Worm (Caenorhabditis elegans) whole organism, L1 larva: ENCODE data around the gene egg-3.

Source experiments
- C04F5.9 ChIP-seq: sonication (generic microtip); optimal IDR thresholded peaks from 2 replicates; lab custom pipeline; 2016; ENCODE audit warnings: missing genetic modification characterization, missing compliant biosample characterization
- C16A3.4 ChIP-seq: fragments of 150-350 bp; optimal IDR thresholded peaks from 2 replicates; lab custom pipeline; 2014; ENCODE audit warnings: missing biosample characterization, missing genetic modification characterization
- C34B4.2 ChIP-seq: sonication (generic microtip); optimal IDR thresholded peaks from 2 replicates; lab custom pipeline; 2017; ENCODE audit warnings: mild to moderate bottlenecking, missing genetic modification characterization, missing compliant biosample characterization
- F16B12.6 ChIP-seq: fragments of 150-350 bp; optimal IDR thresholded peaks from 2 replicates; lab custom pipeline; 2014; ENCODE audit warnings: missing biosample characterization, missing genetic modification characterization
- aha-1 ChIP-seq: fragments of 150-350 bp; optimal IDR thresholded peaks from 2 replicates; lab custom pipeline; 2014; ENCODE audit warnings: missing biosample characterization, missing genetic modification characterization
- alr-1 ChIP-seq: fragments of 200-800 bp; sonication (Bioruptor generic); optimal IDR thresholded peaks from 2 replicates; lab custom pipeline; 2018; ENCODE audit warnings: borderline replicate concordance, mild to moderate bottlenecking, missing genetic modification characterization, missing compliant biosample characterization
- ceh-8 ChIP-seq: fragments of 200-800 bp; sonication (Bioruptor generic); optimal IDR thresholded peaks from 2 replicates; lab custom pipeline; 2018; ENCODE audit warnings: mild to moderate bottlenecking, missing genetic modification characterization, moderate library complexity, missing compliant biosample characterization
- ceh-82 ChIP-seq, 3 experiments: fragments of 150-350 bp in 1 of 3; sonication (generic microtip) in 2 of 3; optimal IDR thresholded peaks; 2 replicates each; lab custom pipeline; 2014 to 2017; ENCODE audit warnings: missing biosample characterization in 3 of 3, missing genetic modification characterization in 3 of 3
- ceh-90 ChIP-seq: sonication (generic microtip); optimal IDR thresholded peaks from 2 replicates; lab custom pipeline; 2016; ENCODE audit warnings: missing genetic modification characterization, missing compliant biosample characterization
- ces-1 ChIP-seq: fragments of 150-350 bp; optimal IDR thresholded peaks from 2 replicates; lab custom pipeline; 2014; ENCODE audit warnings: missing biosample characterization, missing genetic modification reagents, missing genetic modification characterization
- dpl-1 ChIP-seq, 3 experiments: fragments of 150-350 bp in 2 of 3; sonication (generic microtip) in 1 of 3; optimal IDR thresholded peaks; 2 replicates each; lab custom pipeline; 2014 to 2017; ENCODE audit warnings: missing biosample characterization in 3 of 3, missing genetic modification characterization in 3 of 3, missing genetic modification reagents in 3 of 3
- dsc-1 ChIP-seq: sonication (generic microtip); optimal IDR thresholded peaks from 2 replicates; lab custom pipeline; 2016; ENCODE audit warnings: mild to moderate bottlenecking, missing genetic modification characterization, missing compliant biosample characterization
- egl-13 ChIP-seq: sonication (generic microtip); optimal IDR thresholded peaks from 2 replicates; lab custom pipeline; 2016; ENCODE audit warnings: missing genotype, missing genetic modification reagents, missing genetic modification characterization, missing compliant biosample characterization
- elt-2 ChIP-seq: sonication (generic microtip); optimal IDR thresholded peaks from 2 replicates; lab custom pipeline; 2016; ENCODE audit warnings: missing genetic modification characterization, mild to moderate bottlenecking, inconsistent platforms, missing compliant biosample characterization, missing genetic modification reagents
- elt-3 ChIP-seq, 6 experiments: fragments of 150-350 bp in 1 of 6; sonication (generic microtip); optimal IDR thresholded peaks; 2 replicates each; lab custom pipeline; 2017 to 2018; ENCODE audit warnings: missing biosample characterization in 6 of 6, missing genetic modification characterization in 6 of 6, inconsistent platforms in 1 of 6
- ets-5 ChIP-seq: fragments of 200-800 bp; sonication (Bioruptor generic); IDR thresholded peaks from 2 replicates; pipeline ENCODE4 v1.3.6; 2022; ENCODE audit warnings: missing genetic modification characterization, missing compliant biosample characterization
- fkh-10 ChIP-seq: sonication (generic microtip); optimal IDR thresholded peaks from 2 replicates; lab custom pipeline; 2017; ENCODE audit warnings: missing biosample characterization, missing genetic modification reagents, missing genetic modification characterization
- fkh-4 ChIP-seq: sonication (generic microtip); optimal IDR thresholded peaks from 2 replicates; lab custom pipeline; 2016; ENCODE audit warnings: missing compliant biosample characterization, missing genetic modification characterization, borderline replicate concordance
- fkh-8 ChIP-seq: sonication (generic microtip); optimal IDR thresholded peaks from 2 replicates; lab custom pipeline; 2016; ENCODE audit warnings: mild to moderate bottlenecking, missing genetic modification characterization, missing compliant biosample characterization
- fos-1 ChIP-seq: fragments of 150-350 bp; optimal IDR thresholded peaks from 2 replicates; lab custom pipeline; 2014; ENCODE audit warnings: missing biosample characterization, missing genetic modification characterization
- grh-1 ChIP-seq: fragments of 200-800 bp; sonication (Bioruptor generic); IDR thresholded peaks from 2 replicates; pipeline ENCODE4 v1.3.6; 2022; ENCODE audit warnings: missing genetic modification reagents, missing genetic modification characterization, missing compliant biosample characterization
- hlh-17 ChIP-seq: fragments of 200-800 bp; sonication (Bioruptor generic); optimal IDR thresholded peaks from 2 replicates; lab custom pipeline; 2018; ENCODE audit warnings: missing genetic modification characterization, mild to moderate bottlenecking, missing compliant biosample characterization, moderate library complexity, borderline replicate concordance
- hlh-4 ChIP-seq: sonication (generic microtip); optimal IDR thresholded peaks from 2 replicates; lab custom pipeline; 2016; ENCODE audit warnings: mild to moderate bottlenecking, missing genetic modification characterization, missing compliant biosample characterization
- hpl-2 ChIP-seq: fragments of 150-350 bp; optimal IDR thresholded peaks from 2 replicates; lab custom pipeline; 2014; ENCODE audit warnings: missing biosample characterization, missing genetic modification reagents, missing genetic modification characterization
- irx-1 ChIP-seq: sonication (generic microtip); optimal IDR thresholded peaks from 2 replicates; lab custom pipeline; 2016; ENCODE audit warnings: missing genetic modification characterization, missing compliant biosample characterization
- isw-1 ChIP-seq: fragments of 200-800 bp; sonication (Bioruptor generic); IDR thresholded peaks from 2 replicates; pipeline ENCODE4 v1.3.6; 2022; ENCODE audit warnings: missing genetic modification characterization, missing compliant biosample characterization
- lin-14 ChIP-seq: fragments of 200-800 bp; sonication (Bioruptor generic); optimal IDR thresholded peaks from 2 replicates; lab custom pipeline; 2018; ENCODE audit warnings: mild to moderate bottlenecking, missing genetic modification characterization, moderate library complexity, missing compliant biosample characterization
- lin-15B ChIP-seq: fragments of 150-350 bp; sonication (generic microtip); optimal IDR thresholded peaks from 3 replicates; lab custom pipeline; 2014; ENCODE audit warnings: missing biosample characterization, missing genetic modification characterization
- lin-35 ChIP-seq, 2 experiments: fragments of 150-350 bp; optimal IDR thresholded peaks; 2 replicates each; lab custom pipeline; 2014; ENCODE audit warnings: missing biosample characterization in 2 of 2, missing genetic modification characterization in 2 of 2, missing genetic modification reagents in 2 of 2
- lir-3 ChIP-seq: sonication (generic microtip); optimal IDR thresholded peaks from 2 replicates; lab custom pipeline; 2016; ENCODE audit warnings: mild to moderate bottlenecking, missing genetic modification characterization, moderate library complexity, missing compliant biosample characterization; ENCODE audit not compliant: poor library complexity
- lsy-2 ChIP-seq, 2 experiments: fragments of 150-350 bp; optimal IDR thresholded peaks; 2 replicates each; lab custom pipeline; 2014; ENCODE audit warnings: missing biosample characterization in 2 of 2, missing genetic modification characterization in 2 of 2
- mab-9 ChIP-seq: fragments of 200-800 bp; sonication (Bioruptor generic); IDR thresholded peaks from 2 replicates; pipeline ENCODE4 v1.3.6; 2022; ENCODE audit warnings: missing genetic modification reagents, missing genetic modification characterization, missing compliant biosample characterization
- mef-2 ChIP-seq: fragments of 150-350 bp; optimal IDR thresholded peaks from 2 replicates; lab custom pipeline; 2014; ENCODE audit warnings: missing biosample characterization, missing genetic modification characterization
- nhr-12 ChIP-seq: sonication (generic microtip); optimal IDR thresholded peaks from 2 replicates; lab custom pipeline; 2017; ENCODE audit warnings: missing biosample characterization, missing genetic modification characterization
- nhr-19 ChIP-seq: fragments of 200-800 bp; sonication (Bioruptor generic); conservative IDR thresholded peaks from 2 replicates; pipeline ENCODE4 v1.3.6; 2022; ENCODE audit warnings: missing genetic modification characterization, missing compliant biosample characterization
- nhr-237 ChIP-seq: fragments of 150-350 bp; optimal IDR thresholded peaks from 2 replicates; lab custom pipeline; 2014; ENCODE audit warnings: missing biosample characterization, missing genetic modification characterization
- nhr-47 ChIP-seq: sonication (generic microtip); optimal IDR thresholded peaks from 2 replicates; lab custom pipeline; 2016; ENCODE audit warnings: mild to moderate bottlenecking, missing genetic modification characterization, moderate library complexity, missing compliant biosample characterization
- nhr-71 ChIP-seq: sonication (generic microtip); optimal IDR thresholded peaks from 2 replicates; lab custom pipeline; 2016; ENCODE audit warnings: mild to moderate bottlenecking, missing genetic modification characterization, moderate library complexity, missing compliant biosample characterization
- nhr-77 ChIP-seq: fragments of 150-350 bp; optimal IDR thresholded peaks from 2 replicates; lab custom pipeline; 2014; ENCODE audit warnings: missing biosample characterization, missing genetic modification characterization
- nhr-90 ChIP-seq: sonication (generic microtip); optimal IDR thresholded peaks from 2 replicates; lab custom pipeline; 2016; ENCODE audit warnings: mild to moderate bottlenecking, missing genetic modification characterization, missing compliant biosample characterization; ENCODE audit not compliant: poor library complexity
- pqm-1 ChIP-seq: sonication (generic microtip); optimal IDR thresholded peaks from 3 replicates; lab custom pipeline; 2017; ENCODE audit warnings: missing biosample characterization, missing genetic modification characterization
- rnt-1 ChIP-seq: sonication (generic microtip); optimal IDR thresholded peaks from 2 replicates; lab custom pipeline; 2016; ENCODE audit warnings: mild to moderate bottlenecking, missing genetic modification characterization, moderate library complexity, missing compliant biosample characterization
- snu-23 ChIP-seq: sonication (generic microtip); optimal IDR thresholded peaks from 2 replicates; lab custom pipeline; 2016; ENCODE audit warnings: missing genetic modification characterization, missing compliant biosample characterization
- sptf-1 ChIP-seq: fragments of 150-350 bp; optimal IDR thresholded peaks from 2 replicates; lab custom pipeline; 2014; ENCODE audit warnings: missing biosample characterization, missing genetic modification characterization
- sup-37 ChIP-seq: fragments of 200-800 bp; sonication (Bioruptor generic); optimal IDR thresholded peaks from 2 replicates; lab custom pipeline; 2018; ENCODE audit warnings: mild to moderate bottlenecking, missing genetic modification characterization, missing compliant biosample characterization
- swsn-7 ChIP-seq: sonication (generic microtip); optimal IDR thresholded peaks from 2 replicates; lab custom pipeline; 2016; ENCODE audit warnings: missing genetic modification characterization, missing compliant biosample characterization
- tbx-2 ChIP-seq: sonication (generic microtip); optimal IDR thresholded peaks from 2 replicates; lab custom pipeline; 2016; ENCODE audit warnings: missing genetic modification characterization, missing compliant biosample characterization
- tlp-1 ChIP-seq: fragments of 150-350 bp; optimal IDR thresholded peaks from 2 replicates; lab custom pipeline; 2014; ENCODE audit warnings: missing biosample characterization, missing genetic modification characterization
- unc-86 ChIP-seq: sonication (generic microtip); optimal IDR thresholded peaks from 2 replicates; lab custom pipeline; 2016; ENCODE audit warnings: missing genetic modification characterization, missing compliant biosample characterization
- unc-98 ChIP-seq: fragments of 200-800 bp; sonication (Bioruptor generic); IDR thresholded peaks from 2 replicates; pipeline ENCODE4 v1.3.6; 2022; ENCODE audit warnings: missing genetic modification characterization, missing compliant biosample characterization
- zag-1 ChIP-seq: fragments of 150-350 bp; optimal IDR thresholded peaks from 2 replicates; lab custom pipeline; 2014; ENCODE audit warnings: missing biosample characterization, missing genetic modification characterization
- ztf-4 ChIP-seq: fragments of 150-350 bp; optimal IDR thresholded peaks from 2 replicates; lab custom pipeline; 2014; ENCODE audit warnings: missing biosample characterization, missing genetic modification characterization

Gene egg-3

ce11 chrII:10840067-10840466, 44.2 kb downstream of the egg-3 start:
- TF ChIP-seq ztf-4 (tag; lab: Kevin White, UChicago) (peak; percentile 58), mef-2 (peak; percentile 30), snu-23 (GFP tag; lab: Kevin White, UChicago) (peak; percentile 93), pqm-1 (tag; lab: Kevin White, UChicago) (no peak), fos-1 (tag; lab: Kevin White, UChicago) (peak; percentile 82), rnt-1 (tag; lab: Kevin White, UChicago) (peak; percentile 93), ets-5 (GFP tag; lab: Robert Waterston, UW) (no peak), egl-13 (tag; lab: Kevin White, UChicago) (peak; percentile 63), ceh-82 (tag; optimal IDR thresholded peaks at IDR 0.05; lab: Kevin White, UChicago) (peak; percentile 72 to 88 (median 82)), nhr-90 (tag; lab: Kevin White, UChicago) (peak; percentile 87), nhr-12 (tag; lab: Kevin White, UChicago) (no peak), hlh-17 (GFP tag; lab: Kevin White, UChicago) (no peak), nhr-77 (tag; lab: Kevin White, UChicago) (peak; percentile 63), lin-15B (tag; lab: Kevin White, UChicago) (no peak), lir-3 (tag; lab: Kevin White, UChicago) (peak; percentile 76), tbx-2 (peak; percentile 84), ces-1 (no peak), hlh-4 (tag; lab: Kevin White, UChicago) (no peak), ceh-90 (tag; lab: Kevin White, UChicago) (peak; percentile 6), ceh-8 (peak; percentile 77), nhr-237 (peak; percentile 23), nhr-19 (GFP tag; lab: Robert Waterston, UW) (peak; percentile 85), tlp-1 (tag; lab: Kevin White, UChicago) (no peak), lsy-2 (tag; optimal IDR thresholded peaks at IDR 0.05; lab: Kevin White, UChicago) (peak; percentile 77 to 79), swsn-7 (tag; lab: Kevin White, UChicago) (peak; percentile 86), dsc-1 (tag; lab: Kevin White, UChicago) (peak; percentile 88), lin-35 (GFP tag; optimal IDR thresholded peaks at IDR 0.05; lab: Kevin White, UChicago) (peak; percentile 77 to 89), dpl-1 (GFP tag; optimal IDR thresholded peaks at IDR 0.05; lab: Kevin White, UChicago) (peak; percentile 58 to 70 (median 69)), sptf-1 (tag; lab: Kevin White, UChicago) (no peak), F16B12.6 (tag; lab: Kevin White, UChicago) (peak; percentile 59), alr-1 (no peak), zag-1 (tag; lab: Kevin White, UChicago) (no peak), unc-86 (peak; percentile 62), elt-3 (tag; optimal IDR thresholded peaks at IDR 0.05; lab: Kevin White, UChicago) (peak in 4 of 6 experiments; percentile 55 to 83 (median 64)), C16A3.4 (peak; percentile 88), hpl-2 (no peak), fkh-4 (peak; percentile 39), lin-14 (GFP tag; lab: Kevin White, UChicago) (peak; percentile 85), fkh-8 (tag; lab: Kevin White, UChicago) (peak; percentile 82), nhr-47 (tag; lab: Kevin White, UChicago) (peak; percentile 90), fkh-10 (peak; percentile 78), nhr-71 (tag; lab: Kevin White, UChicago) (peak; percentile 91), aha-1 (no peak), C34B4.2 (tag; lab: Kevin White, UChicago) (no peak), irx-1 (tag; lab: Kevin White, UChicago) (peak; percentile 77), isw-1 (GFP tag; lab: Robert Waterston, UW) (peak; percentile 39), mab-9 (peak; percentile 53; the same call in 1 of the 2 replicates), C04F5.9 (peak; percentile 85), grh-1 (GFP tag; lab: Robert Waterston, UW) (peak; percentile 46), elt-2 (peak; percentile 55), unc-98 (GFP tag; lab: Robert Waterston, UW) (0 out of 2 replicates have a peak, but pooled peaks have one; percentile 25), sup-37 (GFP tag; lab: Kevin White, UChicago) (no peak)
